Fruit fly (Drosophila melanogaster) whole organism, embryonic: ENCODE measurements around the gene CG31870.
A peak's percentile ranks its signal among the peaks of the same experiment; 100 is the strongest.

Experiments
- Adf1 ChIP-seq: fragments of 200-800 bp; sonication (Bioruptor generic); IDR thresholded peaks from 2 replicates; pipeline ENCODE4 v1.3.6; 2022; ENCODE audit warnings: missing biosample characterization, missing genetic modification characterization
- Bdp1 ChIP-seq: fragments of 200-800 bp; sonication (Bioruptor generic); optimal IDR thresholded peaks from 3 replicates; lab custom pipeline; 2016; ENCODE audit warnings: missing biosample characterization, missing genetic modification characterization
- CG10321 ChIP-seq: fragments of 200-800 bp; sonication (Bioruptor generic); IDR thresholded peaks from 2 replicates; pipeline ENCODE4 v1.3.6; 2022; ENCODE audit warnings: missing biosample characterization, missing genetic modification characterization
- CG10366 ChIP-seq: fragments of 200-800 bp; sonication (Bioruptor generic); IDR thresholded peaks from 2 replicates; pipeline ENCODE4 v1.3.6; 2022; ENCODE audit warnings: missing biosample characterization, missing genetic modification characterization
- CG10959 ChIP-seq: fragments of 200-800 bp; sonication (Bioruptor generic); IDR thresholded peaks from 2 replicates; pipeline ENCODE4 v1.3.6; 2022; ENCODE audit warnings: missing biosample characterization, missing genetic modification characterization
- CG11247 ChIP-seq: fragments of 200-800 bp; sonication (Bioruptor generic); IDR thresholded peaks from 2 replicates; pipeline ENCODE4 v1.3.6; 2022; ENCODE audit warnings: missing biosample characterization, missing genetic modification characterization
- CG13123 ChIP-seq: fragments of 200-800 bp; sonication (Bioruptor generic); optimal IDR thresholded peaks from 2 replicates; lab custom pipeline; 2016; ENCODE audit warnings: missing biosample characterization, missing genetic modification characterization
- CG14965 ChIP-seq: fragments of 200-800 bp; sonication (Bioruptor generic); optimal IDR thresholded peaks from 2 replicates; lab custom pipeline; 2016; ENCODE audit warnings: missing biosample characterization, missing genetic modification characterization, borderline replicate concordance
- CG15479 ChIP-seq: fragments of 200-800 bp; sonication (Bioruptor generic); optimal IDR thresholded peaks from 3 replicates; lab custom pipeline; 2019; ENCODE audit warnings: missing biosample characterization, mild to moderate bottlenecking, missing genetic modification characterization, moderate library complexity
- CG15601 ChIP-seq: fragments of 200-800 bp; sonication (Bioruptor generic); optimal IDR thresholded peaks from 3 replicates; lab custom pipeline; 2019; ENCODE audit warnings: missing biosample characterization, mild to moderate bottlenecking, missing genetic modification characterization, moderate library complexity
- CG16779 ChIP-seq: fragments of 200-800 bp; sonication (Bioruptor generic); IDR thresholded peaks from 2 replicates; pipeline ENCODE4 v1.3.6; 2022; ENCODE audit warnings: missing biosample characterization, missing genetic modification characterization
- CG16863 ChIP-seq: fragments of 200-800 bp; sonication (Bioruptor generic); optimal IDR thresholded peaks from 3 replicates; lab custom pipeline; 2016; ENCODE audit warnings: missing biosample characterization, missing genetic modification characterization
- CG2129 ChIP-seq: fragments of 200-800 bp; sonication (Bioruptor generic); IDR thresholded peaks from 2 replicates; pipeline ENCODE4 v1.3.6; 2022; ENCODE audit warnings: missing biosample characterization, missing genetic modification characterization; ENCODE audit not compliant: partially characterized antibody
- CG31441 ChIP-seq: fragments of 200-800 bp; sonication (Bioruptor generic); IDR thresholded peaks from 2 replicates; pipeline ENCODE4 v1.3.6; 2022; ENCODE audit warnings: missing biosample characterization, missing genetic modification characterization
- CG34224 ChIP-seq: fragments of 200-800 bp; sonication (Bioruptor generic); IDR thresholded peaks from 3 replicates; pipeline ENCODE4 v1.3.6; 2022; ENCODE audit warnings: missing biosample characterization, missing genetic modification characterization; ENCODE audit not compliant: partially characterized antibody
- CG3847 ChIP-seq: fragments of 200-800 bp; sonication (Bioruptor generic); IDR thresholded peaks from 2 replicates; pipeline ENCODE4 v1.3.6; 2022; ENCODE audit warnings: missing biosample characterization, missing genetic modification characterization
- CG4404 ChIP-seq: fragments of 200-800 bp; sonication (Bioruptor generic); IDR thresholded peaks from 2 replicates; pipeline ENCODE4 v1.3.6; 2022; ENCODE audit warnings: missing biosample characterization, missing genetic modification characterization
- CG5245 ChIP-seq: fragments of 200-800 bp; sonication (Bioruptor generic); optimal IDR thresholded peaks from 3 replicates; lab custom pipeline; 2016; ENCODE audit warnings: missing biosample characterization, missing genetic modification characterization
- CG7839 ChIP-seq: fragments of 200-800 bp; sonication (Bioruptor generic); optimal IDR thresholded peaks from 3 replicates; lab custom pipeline; 2018; ENCODE audit warnings: missing biosample characterization, mild to moderate bottlenecking, missing genetic modification characterization, moderate library complexity
- CG8089 ChIP-seq: fragments of 200-800 bp; sonication (Bioruptor generic); optimal IDR thresholded peaks from 3 replicates; lab custom pipeline; 2016; ENCODE audit warnings: missing biosample characterization, missing genetic modification characterization
- CG8290 ChIP-seq, 3 experiments: fragments of 200-800 bp; sonication (Bioruptor generic); optimal IDR thresholded peaks; 2 replicates each; lab custom pipeline; 2016 to 2019; ENCODE audit warnings: missing biosample characterization in 3 of 3, missing genetic modification characterization in 3 of 3, mild to moderate bottlenecking in 2 of 3, moderate library complexity in 1 of 3
- CG8944 ChIP-seq: fragments of 200-800 bp; sonication (Bioruptor generic); optimal IDR thresholded peaks from 3 replicates; lab custom pipeline; 2016; ENCODE audit warnings: missing biosample characterization, missing genetic modification characterization
- D19A ChIP-seq: fragments of 200-800 bp; optimal IDR thresholded peaks from 3 replicates; lab custom pipeline; 2019; ENCODE audit warnings: missing biosample characterization, mild to moderate bottlenecking, missing genetic modification characterization, moderate library complexity
- Dll ChIP-seq: fragments of 200-800 bp; sonication (Bioruptor generic); IDR thresholded peaks from 4 replicates; pipeline ENCODE4 v1.3.6; 2022; ENCODE audit warnings: missing biosample characterization, missing genetic modification characterization; ENCODE audit not compliant: partially characterized antibody
- ERR ChIP-seq: fragments of 200-800 bp; sonication (Bioruptor generic); optimal IDR thresholded peaks from 2 replicates; lab custom pipeline; 2016; ENCODE audit warnings: missing biosample characterization, missing genetic modification characterization
- NFAT ChIP-seq: fragments of 200-800 bp; sonication (Bioruptor generic); IDR thresholded peaks from 2 replicates; pipeline ENCODE4 v1.3.6; 2022; ENCODE audit warnings: missing biosample characterization, missing genetic modification characterization
- Nf-YA ChIP-seq: fragments of 200-800 bp; sonication (Bioruptor generic); IDR thresholded peaks from 2 replicates; pipeline ENCODE4 v1.3.6; 2022; ENCODE audit warnings: missing biosample characterization, missing genetic modification characterization
- Opbp ChIP-seq: fragments of 200-800 bp; sonication (Bioruptor generic); IDR thresholded peaks from 3 replicates; pipeline ENCODE4 v1.3.6; 2022; ENCODE audit warnings: missing biosample characterization, missing genetic modification characterization; ENCODE audit not compliant: partially characterized antibody
- Vsx1 ChIP-seq: fragments of 200-800 bp; sonication (Bioruptor generic); optimal IDR thresholded peaks from 2 replicates; lab custom pipeline; 2017; ENCODE audit warnings: missing biosample characterization, mild to moderate bottlenecking, missing genetic modification characterization, missing genetic modification reagents
- amos ChIP-seq: fragments of 200-800 bp; sonication (Bioruptor generic); IDR thresholded peaks from 2 replicates; pipeline ENCODE4 v1.3.6; 2022; ENCODE audit warnings: missing biosample characterization, missing genetic modification characterization; ENCODE audit not compliant: partially characterized antibody
- az2 ChIP-seq: fragments of 200-800 bp; sonication (Bioruptor generic); optimal IDR thresholded peaks from 3 replicates; lab custom pipeline; 2016; ENCODE audit warnings: missing biosample characterization, missing genetic modification characterization
- bab2 ChIP-seq: fragments of 200-800 bp; sonication (Bioruptor generic); optimal IDR thresholded peaks from 2 replicates; lab custom pipeline; 2016; ENCODE audit warnings: missing biosample characterization, missing genetic modification characterization
- caup ChIP-seq: fragments of 200-800 bp; sonication (Bioruptor generic); optimal IDR thresholded peaks from 3 replicates; lab custom pipeline; 2017; ENCODE audit warnings: missing biosample characterization, mild to moderate bottlenecking, missing genetic modification characterization, moderate library complexity; ENCODE audit not compliant: severe bottlenecking
- croc ChIP-seq: fragments of 200-800 bp; sonication (Bioruptor generic); conservative IDR thresholded peaks from 3 replicates; pipeline ENCODE4 v1.3.6; 2022; ENCODE audit warnings: missing biosample characterization, missing genetic modification characterization
- dysf ChIP-seq: fragments of 200-800 bp; sonication (Bioruptor generic); IDR thresholded peaks from 3 replicates; pipeline ENCODE4 v1.3.6; 2022; ENCODE audit warnings: missing biosample characterization, missing genetic modification characterization
- eyg ChIP-seq: fragments of 200-800 bp; sonication (Bioruptor generic); optimal IDR thresholded peaks from 3 replicates; lab custom pipeline; 2016; ENCODE audit warnings: missing biosample characterization, missing genetic modification characterization
- gce ChIP-seq: fragments of 200-800 bp; sonication (Bioruptor generic); IDR thresholded peaks from 3 replicates; pipeline ENCODE4 v1.3.6; 2022; ENCODE audit warnings: missing biosample characterization, missing genetic modification characterization
- gem ChIP-seq: fragments of 200-800 bp; sonication (Bioruptor generic); optimal IDR thresholded peaks from 2 replicates; lab custom pipeline; 2019; ENCODE audit warnings: missing biosample characterization, mild to moderate bottlenecking, missing genetic modification characterization, moderate library complexity
- ham ChIP-seq: fragments of 200-800 bp; sonication (Bioruptor generic); IDR thresholded peaks from 2 replicates; pipeline ENCODE4 v1.3.6; 2022; ENCODE audit warnings: missing biosample characterization, missing genetic modification characterization
- hb ChIP-seq: fragments of 200-800 bp; sonication (Bioruptor generic); IDR thresholded peaks from 3 replicates; pipeline ENCODE4 v1.3.6; 2022; ENCODE audit warnings: missing biosample characterization, missing genetic modification characterization; ENCODE audit not compliant: partially characterized antibody
- jigr1 ChIP-seq: fragments of 200-800 bp; sonication (Bioruptor generic); IDR thresholded peaks from 3 replicates; pipeline ENCODE4 v1.3.6; 2022; ENCODE audit warnings: missing biosample characterization, missing genetic modification characterization
- klu ChIP-seq: fragments of 200-800 bp; sonication (Bioruptor generic); IDR thresholded peaks from 2 replicates; pipeline ENCODE4 v1.3.6; 2022; ENCODE audit warnings: missing biosample characterization, missing genetic modification characterization
- maf-S ChIP-seq: fragments of 200-800 bp; sonication (Bioruptor generic); optimal IDR thresholded peaks from 2 replicates; lab custom pipeline; 2016; ENCODE audit warnings: missing biosample characterization, missing genetic modification characterization
- row ChIP-seq: fragments of 200-800 bp; sonication (Bioruptor generic); IDR thresholded peaks from 3 replicates; pipeline ENCODE4 v1.3.6; 2022; ENCODE audit warnings: missing biosample characterization, missing genetic modification characterization
- sim ChIP-seq: fragments of 200-800 bp; sonication (Bioruptor generic); IDR thresholded peaks from 2 replicates; pipeline ENCODE4 v1.3.6; 2022; ENCODE audit warnings: missing biosample characterization, missing genetic modification characterization
- tin ChIP-seq: fragments of 200-800 bp; sonication (Bioruptor generic); optimal IDR thresholded peaks from 3 replicates; lab custom pipeline; 2016; ENCODE audit warnings: missing biosample characterization, missing genetic modification characterization
- toy ChIP-seq: fragments of 200-800 bp; sonication (Bioruptor generic); IDR thresholded peaks from 2 replicates; pipeline ENCODE4 v1.3.6; 2022; ENCODE audit warnings: missing biosample characterization, missing genetic modification characterization
- wek ChIP-seq: fragments of 200-800 bp; sonication (Bioruptor generic); optimal IDR thresholded peaks from 3 replicates; lab custom pipeline; 2018; ENCODE audit warnings: missing biosample characterization, mild to moderate bottlenecking, missing genetic modification characterization, moderate library complexity
- z ChIP-seq: fragments of 200-800 bp; sonication (Bioruptor generic); IDR thresholded peaks from 3 replicates; pipeline ENCODE4 v1.3.6; 2022; ENCODE audit warnings: missing biosample characterization, missing genetic modification characterization

The CG31870 gene

dm6 chr2L:10751879-10752620, 38.0 kb upstream of the CG31870 start (continued):
- TF ChIP-seq jigr1 (GFP tag; lab: Robert Waterston, UW) (no peak), CG8944 (GFP tag; lab: Kevin White, UChicago) (peak; percentile 94), Vsx1 (GFP tag; lab: Kevin White, UChicago) (peak; percentile 98), CG10321 (GFP tag; lab: Robert Waterston, UW) (0 out of 2 replicates have a peak, but pooled peaks have one; percentile 57), az2 (peak; percentile 49), CG10366 (GFP tag; lab: Robert Waterston, UW) (peak; percentile 46; the same call in 1 of the 2 replicates), CG15601 (tag; lab: Kevin White, UChicago) (peak; percentile 95), hb (GFP tag; lab: Robert Waterston, UW) (no peak), gem (peak; percentile 90), eyg (peak; percentile 78), CG8290 (GFP tag; optimal IDR thresholded peaks at IDR 0.05; lab: Kevin White, UChicago) (peak; percentile 91), CG8290 (tag; optimal IDR thresholded peaks at IDR 0.05; lab: Kevin White, UChicago) (peak; percentile 95 to 96), croc (GFP tag; lab: Robert Waterston, UW) (peak; percentile 71), CG14965 (peak; percentile 88), CG5245 (GFP tag; lab: Kevin White, UChicago) (peak; percentile 84), CG16779 (GFP tag; lab: Robert Waterston, UW) (no peak), caup (peak; percentile 90), toy (GFP tag; lab: Robert Waterston, UW) (no peak), gce (GFP tag; lab: Robert Waterston, UW) (peak; percentile 92), wek (GFP tag; lab: Kevin White, UChicago) (peak; percentile 92), sim (GFP tag; lab: Robert Waterston, UW) (peak; percentile 82), ham (GFP tag; lab: Robert Waterston, UW) (no peak), CG11247 (GFP tag; lab: Robert Waterston, UW) (peak; percentile 83), ERR (peak; percentile 76), bab2 (GFP tag; lab: Kevin White, UChicago) (peak; percentile 98), CG2129 (no peak), CG8089 (GFP tag; lab: Kevin White, UChicago) (peak; percentile 96), NFAT (GFP tag; lab: Robert Waterston, UW) (no peak), maf-S (peak; percentile 76), Opbp (GFP tag; lab: Robert Waterston, UW) (no peak), CG4404 (GFP tag; lab: Robert Waterston, UW) (0 out of 2 replicates have a peak, but pooled peaks have one; percentile 33), row (GFP tag; lab: Robert Waterston, UW) (peak; percentile 42; the same call in 1 of the 3 replicates), CG34224 (GFP tag; lab: Robert Waterston, UW) (no peak), CG7839 (tag; lab: Kevin White, UChicago) (peak; percentile 65), CG13123 (GFP tag; lab: Kevin White, UChicago) (peak; percentile 94), z (GFP tag; lab: Robert Waterston, UW) (peak; percentile 68), CG10959 (GFP tag; lab: Robert Waterston, UW) (peak; percentile 78), tin (peak; percentile 79), D19A (peak; percentile 75), CG15479 (GFP tag; lab: Kevin White, UChicago) (peak; percentile 37), amos (GFP tag; lab: Robert Waterston, UW) (no peak), Bdp1 (peak; percentile 88), CG16863 (peak; percentile 92), Adf1 (no peak), CG3847 (GFP tag; lab: Robert Waterston, UW) (peak; percentile 42), dysf (peak; percentile 62; the same call in 2 of the 3 replicates), Nf-YA (peak; percentile 75), CG31441 (GFP tag; lab: Robert Waterston, UW) (peak; percentile 84), klu (no peak; the same call in 1 of the 2 replicates), Dll (GFP tag; lab: Robert Waterston, UW) (no peak)
